Worm (Caenorhabditis elegans) whole organism, L4 larva: Measurements from ENCODE around the gene rec-8.
A peak's percentile ranks its signal among the peaks of the same experiment; 100 is the strongest.

ENCODE experiments used
- D1046.2 ChIP-seq: fragments of 200-800 bp; sonication (Bioruptor generic); IDR thresholded peaks from 2 replicates; pipeline ENCODE4 v1.3.6; 2022; ENCODE audit warnings: missing genetic modification characterization, missing compliant biosample characterization
- F37D6.2 ChIP-seq: sonication (generic microtip); optimal IDR thresholded peaks from 2 replicates; lab custom pipeline; 2016; ENCODE audit warnings: mild to moderate bottlenecking, missing genetic modification characterization, missing compliant biosample characterization
- F49E8.2 ChIP-seq: sonication (generic microtip); optimal IDR thresholded peaks from 2 replicates; lab custom pipeline; 2016; ENCODE audit warnings: missing compliant biosample characterization, mild to moderate bottlenecking, missing genetic modification characterization, borderline replicate concordance
- R02D3.7 ChIP-seq: fragments of 150-350 bp; sonication (generic microtip); optimal IDR thresholded peaks from 3 replicates; lab custom pipeline; 2014; ENCODE audit warnings: missing biosample characterization, missing genetic modification characterization
- T26A8.4 ChIP-seq: fragments of 200-800 bp; sonication (Bioruptor generic); IDR thresholded peaks from 2 replicates; pipeline ENCODE4 v1.3.6; 2022; ENCODE audit warnings: missing genetic modification characterization, missing compliant biosample characterization
- Y48G9A.11 ChIP-seq: fragments of 200-800 bp; sonication (Bioruptor generic); IDR thresholded peaks from 2 replicates; pipeline ENCODE4 v1.3.6; 2022; ENCODE audit warnings: missing genetic modification reagents, missing genetic modification characterization, missing compliant biosample characterization
- Y5F2A.4 ChIP-seq: fragments of 200-800 bp; sonication (Bioruptor generic); optimal IDR thresholded peaks from 2 replicates; lab custom pipeline; 2018; ENCODE audit warnings: mild to moderate bottlenecking, missing genetic modification characterization, missing compliant biosample characterization
- ZK546.5 ChIP-seq, 2 experiments: sonication (generic microtip); optimal IDR thresholded peaks; 2 replicates each; lab custom pipeline; 2017; ENCODE audit warnings: missing biosample characterization in 2 of 2, missing genetic modification characterization in 2 of 2
- ceh-44 ChIP-seq: fragments of 200-800 bp; sonication (Bioruptor generic); IDR thresholded peaks from 2 replicates; pipeline ENCODE4 v1.3.6; 2022; ENCODE audit warnings: missing genetic modification reagents, missing genetic modification characterization, missing compliant biosample characterization
- daf-12 ChIP-seq: fragments of 150-350 bp; optimal IDR thresholded peaks from 2 replicates; lab custom pipeline; 2014; ENCODE audit warnings: missing biosample characterization, missing genetic modification reagents, missing genetic modification characterization
- daf-16 ChIP-seq, 3 experiments: sonication (generic microtip); optimal IDR thresholded peaks; 2 replicates each; lab custom pipeline; 2016 to 2017; ENCODE audit warnings: missing genetic modification characterization in 3 of 3, missing genetic modification reagents in 3 of 3, mild to moderate bottlenecking in 2 of 3, missing compliant biosample characterization in 2 of 3, missing biosample characterization in 1 of 3, moderate library complexity in 1 of 3
- daf-8 ChIP-seq: fragments of 200-800 bp; sonication (Bioruptor generic); IDR thresholded peaks from 2 replicates; pipeline ENCODE4 v1.3.6; 2022; ENCODE audit warnings: missing genetic modification characterization, missing compliant biosample characterization
- dmd-6 ChIP-seq: fragments of 200-800 bp; sonication (Bioruptor generic); IDR thresholded peaks from 2 replicates; pipeline ENCODE4 v1.3.6; 2022; ENCODE audit warnings: missing genetic modification reagents, missing genetic modification characterization, missing compliant biosample characterization
- dmd-9 ChIP-seq: fragments of 200-800 bp; sonication (Bioruptor generic); IDR thresholded peaks from 2 replicates; pipeline ENCODE4 v1.3.6; 2022; ENCODE audit warnings: missing genetic modification reagents, missing genetic modification characterization, missing compliant biosample characterization
- duxl-1 ChIP-seq: sonication (generic microtip); optimal IDR thresholded peaks from 2 replicates; lab custom pipeline; 2016; ENCODE audit warnings: mild to moderate bottlenecking, missing genetic modification characterization, moderate library complexity, missing compliant biosample characterization; ENCODE audit not compliant: poor library complexity
- dve-1 ChIP-seq: sonication (generic microtip); optimal IDR thresholded peaks from 2 replicates; lab custom pipeline; 2017; ENCODE audit warnings: antibody characterized with exemption, mild to moderate bottlenecking, missing genetic modification characterization, missing compliant biosample characterization; ENCODE audit not compliant: insufficient read depth
- egl-43 ChIP-seq: fragments of 200-800 bp; sonication (Bioruptor generic); IDR thresholded peaks from 2 replicates; pipeline ENCODE4 v1.3.6; 2022; ENCODE audit warnings: missing genetic modification reagents, missing genetic modification characterization, missing compliant biosample characterization
- fos-1 ChIP-seq: fragments of 150-350 bp; optimal IDR thresholded peaks from 2 replicates; lab custom pipeline; 2014; ENCODE audit warnings: missing biosample characterization, missing genetic modification characterization
- hlh-11 ChIP-seq: fragments of 200-800 bp; sonication (Bioruptor generic); optimal IDR thresholded peaks from 2 replicates; lab custom pipeline; 2018; ENCODE audit warnings: mild to moderate bottlenecking, missing genetic modification characterization, missing compliant biosample characterization
- hlh-30 ChIP-seq: sonication (generic microtip); optimal IDR thresholded peaks from 2 replicates; lab custom pipeline; 2017; ENCODE audit warnings: antibody characterized with exemption, mild to moderate bottlenecking, missing genetic modification characterization, missing compliant biosample characterization; ENCODE audit not compliant: insufficient read depth
- jun-1 ChIP-seq: fragments of 150-350 bp; optimal IDR thresholded peaks from 2 replicates; lab custom pipeline; 2014; ENCODE audit warnings: missing biosample characterization, missing genetic modification reagents, missing genetic modification characterization
- lin-39 ChIP-seq: fragments of 150-350 bp; optimal IDR thresholded peaks from 2 replicates; lab custom pipeline; 2014; ENCODE audit warnings: missing biosample characterization, missing genetic modification reagents, missing genetic modification characterization
- lir-3 ChIP-seq: sonication (generic microtip); optimal IDR thresholded peaks from 2 replicates; lab custom pipeline; 2016; ENCODE audit warnings: mild to moderate bottlenecking, missing genetic modification characterization, missing compliant biosample characterization
- lsy-2 ChIP-seq, 2 experiments: fragments of 150-350 bp in 1 of 2; sonication (generic microtip) in 1 of 2; optimal IDR thresholded peaks; 2 replicates each; lab custom pipeline; 2014 to 2017; ENCODE audit warnings: missing biosample characterization in 2 of 2, missing genetic modification characterization in 2 of 2
- mdl-1 ChIP-seq, 2 experiments: fragments of 150-350 bp in 1 of 2; sonication (generic microtip) in 1 of 2; optimal IDR thresholded peaks; 2 replicates each; lab custom pipeline; 2014 to 2017; ENCODE audit warnings: missing biosample characterization in 2 of 2, missing genetic modification characterization in 2 of 2
- mes-2 ChIP-seq: sonication (generic microtip); optimal IDR thresholded peaks from 2 replicates; lab custom pipeline; 2016; ENCODE audit warnings: missing genotype, mild to moderate bottlenecking, missing genetic modification characterization, missing compliant biosample characterization; ENCODE audit not compliant: poor library complexity, severe bottlenecking
- mxl-2 ChIP-seq: fragments of 200-800 bp; sonication (Bioruptor generic); conservative IDR thresholded peaks from 2 replicates; pipeline ENCODE4 v1.3.6; 2022; ENCODE audit warnings: missing genetic modification reagents, missing genetic modification characterization, missing compliant biosample characterization
- mxl-3 ChIP-seq: fragments of 200-800 bp; sonication (Bioruptor generic); optimal IDR thresholded peaks from 2 replicates; lab custom pipeline; 2018; ENCODE audit warnings: mild to moderate bottlenecking, missing genetic modification characterization, missing compliant biosample characterization
- nhr-10 ChIP-seq: fragments of 150-350 bp; optimal IDR thresholded peaks from 2 replicates; lab custom pipeline; 2014; ENCODE audit warnings: missing biosample characterization, missing genetic modification characterization
- nhr-102 ChIP-seq: sonication (generic microtip); optimal IDR thresholded peaks from 2 replicates; lab custom pipeline; 2016; ENCODE audit warnings: mild to moderate bottlenecking, missing genetic modification characterization, moderate library complexity, missing compliant biosample characterization
- nhr-11 ChIP-seq: fragments of 150-350 bp; optimal IDR thresholded peaks from 2 replicates; lab custom pipeline; 2014; ENCODE audit warnings: missing biosample characterization, missing genetic modification characterization
- nhr-111 ChIP-seq: fragments of 200-800 bp; sonication (Bioruptor generic); optimal IDR thresholded peaks from 2 replicates; lab custom pipeline; 2018; ENCODE audit warnings: mild to moderate bottlenecking, missing genetic modification characterization, missing compliant biosample characterization
- nhr-237 ChIP-seq: sonication (generic microtip); optimal IDR thresholded peaks from 2 replicates; lab custom pipeline; 2017; ENCODE audit warnings: missing biosample characterization, missing genetic modification characterization
- nhr-41 ChIP-seq: fragments of 200-800 bp; sonication (Bioruptor generic); IDR thresholded peaks from 2 replicates; pipeline ENCODE4 v1.3.6; 2022; ENCODE audit warnings: missing genetic modification reagents, missing genetic modification characterization, missing compliant biosample characterization
- nhr-42 ChIP-seq: fragments of 200-800 bp; sonication (Bioruptor generic); IDR thresholded peaks from 2 replicates; pipeline ENCODE4 v1.3.6; 2022; ENCODE audit warnings: missing genetic modification characterization, missing compliant biosample characterization
- nhr-76 ChIP-seq: fragments of 150-350 bp; optimal IDR thresholded peaks from 2 replicates; lab custom pipeline; 2014; ENCODE audit warnings: missing biosample characterization, missing genetic modification characterization
- nhr-77 ChIP-seq: fragments of 150-350 bp; optimal IDR thresholded peaks from 2 replicates; lab custom pipeline; 2014; ENCODE audit warnings: missing biosample characterization, missing genetic modification characterization
- php-3 ChIP-seq: fragments of 200-800 bp; sonication (Bioruptor generic); IDR thresholded peaks from 2 replicates; pipeline ENCODE4 v1.3.6; 2022; ENCODE audit warnings: missing genetic modification reagents, missing genetic modification characterization, missing compliant biosample characterization
- pqm-1 ChIP-seq: sonication (generic microtip); optimal IDR thresholded peaks from 2 replicates; lab custom pipeline; 2017; ENCODE audit warnings: missing biosample characterization, missing genetic modification characterization
- saeg-2 ChIP-seq: fragments of 200-800 bp; sonication (Bioruptor generic); IDR thresholded peaks from 2 replicates; pipeline ENCODE4 v1.3.6; 2022; ENCODE audit warnings: missing genetic modification reagents, missing genetic modification characterization, missing compliant biosample characterization
- set-16 ChIP-seq: fragments of 200-800 bp; sonication (Bioruptor generic); IDR thresholded peaks from 2 replicates; pipeline ENCODE4 v1.3.6; 2022; ENCODE audit warnings: missing genetic modification reagents, missing genetic modification characterization, missing compliant biosample characterization
- snpc-1.2 ChIP-seq: fragments of 200-800 bp; sonication (Bioruptor generic); IDR thresholded peaks from 2 replicates; pipeline ENCODE4 v1.3.6; 2022; ENCODE audit warnings: missing genetic modification reagents, missing genetic modification characterization, missing compliant biosample characterization
- tra-1 ChIP-seq: fragments of 200-800 bp; sonication (Bioruptor generic); IDR thresholded peaks from 2 replicates; pipeline ENCODE4 v1.3.6; 2022; ENCODE audit warnings: missing genetic modification reagents, missing genetic modification characterization, missing compliant biosample characterization
- unc-130 ChIP-seq: sonication (generic microtip); optimal IDR thresholded peaks from 2 replicates; lab custom pipeline; 2016; ENCODE audit warnings: missing genetic modification reagents, missing genetic modification characterization, missing compliant biosample characterization
- unc-39 ChIP-seq: sonication (generic microtip); optimal IDR thresholded peaks from 2 replicates; lab custom pipeline; 2017; ENCODE audit warnings: missing biosample characterization, missing genetic modification characterization
- vab-7 ChIP-seq: fragments of 200-800 bp; sonication (Bioruptor generic); IDR thresholded peaks from 2 replicates; pipeline ENCODE4 v1.3.6; 2022; ENCODE audit warnings: missing genetic modification reagents, missing genetic modification characterization, missing compliant biosample characterization
- zfp-2 ChIP-seq: sonication (generic microtip); optimal IDR thresholded peaks from 2 replicates; lab custom pipeline; 2016; ENCODE audit warnings: mild to moderate bottlenecking, missing genetic modification characterization, missing compliant biosample characterization
- zfp-3 ChIP-seq: fragments of 200-800 bp; sonication (Bioruptor generic); conservative IDR thresholded peaks from 2 replicates; pipeline ENCODE4 v1.3.6; 2022; ENCODE audit warnings: missing genetic modification reagents, missing genetic modification characterization, missing compliant biosample characterization
- zip-11 ChIP-seq: fragments of 200-800 bp; sonication (Bioruptor generic); IDR thresholded peaks from 2 replicates; pipeline ENCODE4 v1.3.6; 2022; ENCODE audit warnings: missing genetic modification characterization, missing compliant biosample characterization
- zip-2 ChIP-seq: fragments of 150-350 bp; optimal IDR thresholded peaks from 2 replicates; lab custom pipeline; 2014; ENCODE audit warnings: missing biosample characterization, missing genetic modification characterization
- ztf-7 ChIP-seq: fragments of 150-350 bp; optimal IDR thresholded peaks from 2 replicates; lab custom pipeline; 2014; ENCODE audit warnings: missing biosample characterization, missing genetic modification characterization

The rec-8 gene

ce11 chrIV:13393246-13393716, 40.3 kb upstream of the rec-8 start (continued):
- TF ChIP-seq zip-2 (tag; lab: Kevin White, UChicago) (no peak), F49E8.2 (tag; lab: Kevin White, UChicago) (no peak), nhr-77 (tag; lab: Kevin White, UChicago) (peak; percentile 21), egl-43 (GFP tag; lab: Robert Waterston, UW) (no peak), duxl-1 (tag; lab: Kevin White, UChicago) (no peak), snpc-1.2 (no peak), jun-1 (tag; lab: Kevin White, UChicago) (no peak), Y48G9A.11 (GFP tag; lab: Robert Waterston, UW) (peak; percentile 22; the same call in 1 of the 2 replicates), daf-8 (GFP tag; lab: Robert Waterston, UW) (no peak), ztf-7 (tag; lab: Kevin White, UChicago) (peak; percentile 22), F37D6.2 (tag; lab: Kevin White, UChicago) (no peak), daf-12 (tag; lab: Kevin White, UChicago) (no peak), php-3 (GFP tag; lab: Robert Waterston, UW) (peak; percentile 67; the same call in 1 of the 2 replicates), D1046.2 (GFP tag; lab: Robert Waterston, UW) (no peak), mes-2 (peak; percentile 7), hlh-30 (tag; lab: Kevin White, UChicago) (peak; percentile 75), Y5F2A.4 (GFP tag; lab: Kevin White, UChicago) (no peak), lir-3 (tag; lab: Kevin White, UChicago) (no peak), zfp-2 (no peak), unc-130 (GFP tag; lab: Kevin White, UChicago) (no peak), pqm-1 (tag; lab: Kevin White, UChicago) (peak; percentile 31), nhr-76 (tag; lab: Kevin White, UChicago) (no peak), nhr-102 (tag; lab: Kevin White, UChicago) (peak; percentile 45), nhr-111 (GFP tag; lab: Kevin White, UChicago) (no peak), dve-1 (tag; lab: Kevin White, UChicago) (peak; percentile 52), ZK546.5 (tag; optimal IDR thresholded peaks at IDR 0.05; lab: Kevin White, UChicago) (no peak), T26A8.4 (no peak), fos-1 (tag; lab: Kevin White, UChicago) (no peak), unc-39 (tag; lab: Kevin White, UChicago) (no peak), dmd-6 (peak; percentile 86), lsy-2 (tag; optimal IDR thresholded peaks at IDR 0.05; lab: Kevin White, UChicago) (no peak), nhr-42 (GFP tag; lab: Robert Waterston, UW) (no peak), set-16 (GFP tag; lab: Robert Waterston, UW) (no peak), nhr-41 (no peak), mxl-3 (GFP tag; lab: Kevin White, UChicago) (peak; percentile 21), zip-11 (GFP tag; lab: Robert Waterston, UW) (no peak), vab-7 (GFP tag; lab: Robert Waterston, UW) (no peak), dmd-9 (GFP tag; lab: Robert Waterston, UW) (no peak), tra-1 (GFP tag; lab: Robert Waterston, UW) (no peak; the same call in 1 of the 2 replicates), ceh-44 (GFP tag; lab: Robert Waterston, UW) (no peak), R02D3.7 (tag; lab: Kevin White, UChicago) (no peak), nhr-10 (tag; lab: Kevin White, UChicago) (peak; percentile 87), hlh-11 (tag; lab: Kevin White, UChicago) (peak; percentile 91), saeg-2 (GFP tag; lab: Robert Waterston, UW) (no peak), mdl-1 (tag; optimal IDR thresholded peaks at IDR 0.05; lab: Kevin White, UChicago) (peak in 1 of 2 experiments; percentile 75), nhr-237 (no peak), lin-39 (tag; lab: Kevin White, UChicago) (no peak), zfp-3 (GFP tag; lab: Robert Waterston, UW) (no peak), daf-16 (GFP tag; optimal IDR thresholded peaks at IDR 0.05; lab: Kevin White, UChicago) (peak in 1 of 2 experiments; percentile 55), daf-16 (tag; optimal IDR thresholded peaks at IDR 0.05; lab: Kevin White, UChicago) (peak; percentile 70), mxl-2 (GFP tag; lab: Robert Waterston, UW) (no peak), nhr-11 (no peak)
